Fruit fly (Drosophila melanogaster) whole organism, embryonic: ENCODE measurements around the gene Pde11.

ENCODE experiments used
- CG10366 ChIP-seq: fragments of 200-800 bp; sonication (Bioruptor generic); IDR thresholded peaks from 2 replicates; pipeline ENCODE4 v1.3.6; 2022; ENCODE audit warnings: missing biosample characterization, missing genetic modification characterization
- CG10462 ChIP-seq: fragments of 200-800 bp; sonication (Bioruptor generic); optimal IDR thresholded peaks from 2 replicates; lab custom pipeline; 2016; ENCODE audit warnings: missing biosample characterization, missing genetic modification characterization
- CG11085 ChIP-seq: fragments of 200-800 bp; sonication (Bioruptor generic); IDR thresholded peaks from 2 replicates; pipeline ENCODE4 v1.3.6; 2022; ENCODE audit warnings: missing biosample characterization, missing genetic modification characterization
- CG11093 ChIP-seq: fragments of 200-800 bp; sonication (Bioruptor generic); IDR thresholded peaks from 3 replicates; pipeline ENCODE4 v1.3.6; 2022; ENCODE audit warnings: missing biosample characterization, missing genetic modification characterization
- CG14050 ChIP-seq: fragments of 200-800 bp; sonication (Bioruptor generic); IDR thresholded peaks from 3 replicates; pipeline ENCODE4 v1.3.6; 2022; ENCODE audit warnings: missing biosample characterization, missing genetic modification characterization
- CG15514 ChIP-seq: fragments of 200-800 bp; sonication (Bioruptor generic); optimal IDR thresholded peaks from 3 replicates; lab custom pipeline; 2017; ENCODE audit warnings: missing biosample characterization, missing genetic modification characterization, mild to moderate bottlenecking, moderate library complexity, missing genetic modification reagents
- CG1792 ChIP-seq: fragments of 200-800 bp; sonication (Bioruptor generic); optimal IDR thresholded peaks from 2 replicates; lab custom pipeline; 2016; ENCODE audit warnings: missing biosample characterization, missing genetic modification characterization
- CG32532 ChIP-seq: fragments of 200-800 bp; sonication (Bioruptor generic); IDR thresholded peaks from 2 replicates; pipeline ENCODE4 v1.3.6; 2022; ENCODE audit warnings: missing biosample characterization, missing genetic modification characterization
- CG3407 ChIP-seq: fragments of 200-800 bp; sonication (Bioruptor generic); optimal IDR thresholded peaks from 2 replicates; lab custom pipeline; 2018; ENCODE audit warnings: missing biosample characterization, mild to moderate bottlenecking, missing genetic modification characterization
- CG5245 ChIP-seq: fragments of 200-800 bp; sonication (Bioruptor generic); optimal IDR thresholded peaks from 3 replicates; lab custom pipeline; 2016; ENCODE audit warnings: missing biosample characterization, missing genetic modification characterization
- CG6689 ChIP-seq: fragments of 200-800 bp; sonication (Bioruptor generic); IDR thresholded peaks from 2 replicates; pipeline ENCODE4 v1.3.6; 2022; ENCODE audit warnings: missing biosample characterization, missing genetic modification characterization
- CG6791 ChIP-seq: fragments of 200-800 bp; sonication (Bioruptor generic); IDR thresholded peaks from 3 replicates; pipeline ENCODE4 v1.3.6; 2022; ENCODE audit warnings: missing biosample characterization, missing genetic modification characterization; ENCODE audit not compliant: partially characterized antibody
- CG7556 ChIP-seq: fragments of 200-800 bp; sonication (Bioruptor generic); optimal IDR thresholded peaks from 2 replicates; lab custom pipeline; 2017; ENCODE audit warnings: missing biosample characterization, mild to moderate bottlenecking, missing genetic modification characterization
- CG7839 ChIP-seq: fragments of 200-800 bp; sonication (Bioruptor generic); optimal IDR thresholded peaks from 3 replicates; lab custom pipeline; 2018; ENCODE audit warnings: missing biosample characterization, mild to moderate bottlenecking, missing genetic modification characterization, moderate library complexity
- CG8478 ChIP-seq: fragments of >200 bp; optimal IDR thresholded peaks from 2 replicates; lab custom pipeline; 2018
- CG8765 ChIP-seq: fragments of 200-800 bp; sonication (Bioruptor generic); IDR thresholded peaks from 2 replicates; pipeline ENCODE4 v1.3.6; 2022; ENCODE audit warnings: missing biosample characterization, missing genetic modification characterization
- CG8924 ChIP-seq: fragments of 200-800 bp; optimal IDR thresholded peaks from 3 replicates; lab custom pipeline; 2019; ENCODE audit warnings: missing biosample characterization, mild to moderate bottlenecking, missing genetic modification characterization, moderate library complexity
- D ChIP-seq, 2 experiments: fragments of 200-800 bp in 1 of 2; fragments of >200 bp in 1 of 2; sonication (Bioruptor generic) in 1 of 2; optimal IDR thresholded peaks; 2 replicates in 1 of 2; 3 replicates in 1 of 2; lab custom pipeline; 2017; ENCODE audit warnings: mild to moderate bottlenecking in 1 of 2, missing biosample characterization in 1 of 2, missing genetic modification characterization in 1 of 2, missing genetic modification reagents in 1 of 2
- Dek ChIP-seq: fragments of 200-800 bp; sonication (Bioruptor generic); optimal IDR thresholded peaks from 3 replicates; lab custom pipeline; 2019; ENCODE audit warnings: missing biosample characterization, mild to moderate bottlenecking, missing genetic modification characterization, moderate library complexity
- HmgD ChIP-seq: fragments of 200-800 bp; sonication (Bioruptor generic); optimal IDR thresholded peaks from 3 replicates; lab custom pipeline; 2016; ENCODE audit warnings: missing biosample characterization, missing genetic modification characterization
- Hr51 ChIP-seq, 2 experiments: fragments of 200-800 bp; sonication (Bioruptor generic); optimal IDR thresholded peaks; 2 replicates in 1 of 2; 3 replicates in 1 of 2; lab custom pipeline; 2016 to 2018; ENCODE audit warnings: missing biosample characterization in 2 of 2, missing genetic modification characterization in 2 of 2, mild to moderate bottlenecking in 1 of 2, moderate library complexity in 1 of 2
- NFAT ChIP-seq: fragments of 200-800 bp; sonication (Bioruptor generic); IDR thresholded peaks from 2 replicates; pipeline ENCODE4 v1.3.6; 2022; ENCODE audit warnings: missing biosample characterization, missing genetic modification characterization
- Oaz ChIP-seq: fragments of 200-800 bp; sonication (Bioruptor generic); IDR thresholded peaks from 2 replicates; pipeline ENCODE4 v1.3.6; 2022; ENCODE audit warnings: missing biosample characterization, missing genetic modification characterization
- Side ChIP-seq: fragments of 200-800 bp; sonication (Bioruptor generic); optimal IDR thresholded peaks from 2 replicates; lab custom pipeline; 2016; ENCODE audit warnings: missing biosample characterization, missing genetic modification characterization
- Ssrp ChIP-seq: fragments of 200-800 bp; sonication (Bioruptor generic); optimal IDR thresholded peaks from 2 replicates; lab custom pipeline; 2018; ENCODE audit warnings: missing biosample characterization, mild to moderate bottlenecking, missing genetic modification characterization, moderate library complexity
- ap ChIP-seq: fragments of 200-800 bp; sonication (Bioruptor generic); IDR thresholded peaks from 2 replicates; pipeline ENCODE4 v1.3.6; 2022; ENCODE audit warnings: missing biosample characterization, missing genetic modification characterization
- ara ChIP-seq: fragments of 200-800 bp; sonication (Bioruptor generic); IDR thresholded peaks from 2 replicates; pipeline ENCODE4 v1.3.6; 2022; ENCODE audit warnings: missing biosample characterization, missing genetic modification characterization
- ato ChIP-seq: fragments of 200-800 bp; sonication (Bioruptor generic); IDR thresholded peaks from 2 replicates; pipeline ENCODE4 v1.3.6; 2022; ENCODE audit warnings: missing biosample characterization, missing genetic modification characterization; ENCODE audit not compliant: partially characterized antibody
- bbx ChIP-seq: fragments of 200-800 bp; sonication (Bioruptor generic); IDR thresholded peaks from 2 replicates; pipeline ENCODE4 v1.3.6; 2022; ENCODE audit warnings: missing biosample characterization, missing genetic modification characterization; ENCODE audit not compliant: partially characterized antibody
- bsh ChIP-seq, 2 experiments: fragments of 200-800 bp; sonication (Bioruptor generic); optimal IDR thresholded peaks; 2 replicates each; lab custom pipeline; 2017 to 2018; ENCODE audit warnings: mild to moderate bottlenecking in 2 of 2, missing biosample characterization in 2 of 2, missing genetic modification characterization in 2 of 2, moderate library complexity in 1 of 2
- dysf ChIP-seq: fragments of 200-800 bp; sonication (Bioruptor generic); IDR thresholded peaks from 3 replicates; pipeline ENCODE4 v1.3.6; 2022; ENCODE audit warnings: missing biosample characterization, missing genetic modification characterization
- emc ChIP-seq: fragments of 200-800 bp; sonication (Bioruptor generic); optimal IDR thresholded peaks from 2 replicates; lab custom pipeline; 2016; ENCODE audit warnings: missing biosample characterization, missing genetic modification characterization
- ftz-f1 ChIP-seq: fragments of 200-800 bp; sonication (Bioruptor generic); optimal IDR thresholded peaks from 2 replicates; lab custom pipeline; 2016; ENCODE audit warnings: missing biosample characterization, missing genetic modification characterization
- fu2 ChIP-seq: fragments of 200-800 bp; sonication (Bioruptor generic); optimal IDR thresholded peaks from 2 replicates; lab custom pipeline; 2016; ENCODE audit warnings: missing biosample characterization, missing genetic modification characterization
- gce ChIP-seq: fragments of 200-800 bp; sonication (Bioruptor generic); IDR thresholded peaks from 3 replicates; pipeline ENCODE4 v1.3.6; 2022; ENCODE audit warnings: missing biosample characterization, missing genetic modification characterization
- gro ChIP-seq: fragments of 200-800 bp; sonication (Bioruptor generic); optimal IDR thresholded peaks from 2 replicates; lab custom pipeline; 2016; ENCODE audit warnings: missing biosample characterization, missing genetic modification characterization
- hb ChIP-seq: fragments of 200-800 bp; sonication (Bioruptor generic); IDR thresholded peaks from 3 replicates; pipeline ENCODE4 v1.3.6; 2022; ENCODE audit warnings: missing biosample characterization, missing genetic modification characterization; ENCODE audit not compliant: partially characterized antibody
- kay ChIP-seq: fragments of 200-800 bp; sonication (Bioruptor generic); optimal IDR thresholded peaks from 2 replicates; lab custom pipeline; 2016; ENCODE audit warnings: missing biosample characterization, missing genetic modification characterization
- lbe ChIP-seq: fragments of 200-800 bp; sonication (Bioruptor generic); optimal IDR thresholded peaks from 2 replicates; lab custom pipeline; 2016; ENCODE audit warnings: missing biosample characterization, mild to moderate bottlenecking, missing genetic modification characterization
- org-1 ChIP-seq: fragments of 200-800 bp; sonication (Bioruptor generic); optimal IDR thresholded peaks from 2 replicates; lab custom pipeline; 2017; ENCODE audit warnings: missing biosample characterization, missing genetic modification characterization
- otp ChIP-seq: fragments of 200-800 bp; sonication (Bioruptor generic); IDR thresholded peaks from 3 replicates; pipeline ENCODE4, ENCODE4 v1.3.6; 2022; ENCODE audit warnings: missing biosample characterization, missing genetic modification characterization
- pros ChIP-seq: fragments of 200-800 bp; sonication (Bioruptor generic); optimal IDR thresholded peaks from 3 replicates; lab custom pipeline; 2019; ENCODE audit warnings: missing biosample characterization, mild to moderate bottlenecking, missing genetic modification characterization, moderate library complexity
- pzg ChIP-seq: fragments of 200-800 bp; sonication (Bioruptor generic); optimal IDR thresholded peaks from 3 replicates; lab custom pipeline; 2018; ENCODE audit warnings: missing biosample characterization, mild to moderate bottlenecking, missing genetic modification characterization, moderate library complexity
- schlank ChIP-seq: fragments of 200-800 bp; sonication (Bioruptor generic); optimal IDR thresholded peaks from 2 replicates; lab custom pipeline; 2018; ENCODE audit warnings: missing biosample characterization, mild to moderate bottlenecking, missing genetic modification characterization
- sens-2 ChIP-seq: fragments of 200-800 bp; sonication (Bioruptor generic); IDR thresholded peaks from 2 replicates; pipeline ENCODE4 v1.3.6; 2022; ENCODE audit warnings: missing biosample characterization, missing genetic modification characterization
- ssp ChIP-seq: fragments of 200-800 bp; sonication (Bioruptor generic); IDR thresholded peaks from 2 replicates; pipeline ENCODE4 v1.3.6; 2022; ENCODE audit warnings: missing biosample characterization, missing genetic modification characterization
- sug ChIP-seq: fragments of 200-800 bp; optimal IDR thresholded peaks from 2 replicates; lab custom pipeline; 2019; ENCODE audit warnings: missing biosample characterization, mild to moderate bottlenecking, missing genetic modification characterization, moderate library complexity
- tgo ChIP-seq: fragments of 200-800 bp; sonication (Bioruptor generic); IDR thresholded peaks from 3 replicates; pipeline ENCODE4 v1.3.6; 2022; ENCODE audit warnings: missing biosample characterization, missing genetic modification characterization
- twi ChIP-seq: fragments of 200-800 bp; optimal IDR thresholded peaks from 2 replicates; lab custom pipeline; 2019; ENCODE audit warnings: missing biosample characterization, mild to moderate bottlenecking, missing genetic modification characterization, moderate library complexity
- vvl ChIP-seq: fragments of 200-800 bp; sonication (Bioruptor generic); IDR thresholded peaks from 2 replicates; pipeline ENCODE4 v1.3.6; 2022; ENCODE audit warnings: missing biosample characterization, missing genetic modification characterization
- yki ChIP-seq: fragments of >200 bp; optimal IDR thresholded peaks from 3 replicates; lab custom pipeline; 2018

Pde11 gene

dm6 chr2L:18626987-18627386 is 36.8 kb upstream of the Pde11 start (continued):
- TF ChIP-seq Side (GFP tag; lab: Kevin White, UChicago) (peak; percentile 91), dysf (peak; percentile 34; the same call in 2 of the 3 replicates), CG8478 (no peak), tgo (peak; percentile 34; the same call in 2 of the 3 replicates), CG7839 (tag; lab: Kevin White, UChicago) (peak; percentile 63), otp (peak; percentile 85), ftz-f1 (GFP tag; lab: Kevin White, UChicago) (peak; percentile 65), CG14050 (peak; percentile 17; the same call in 1 of the 3 replicates), lbe (GFP tag; lab: Kevin White, UChicago) (peak; percentile 85), CG10462 (peak; percentile 78), CG11085 (GFP tag; lab: Robert Waterston, UW) (peak; percentile 33; the same call in 1 of the 2 replicates), schlank (peak; percentile 84), Hr51 (GFP tag; optimal IDR thresholded peaks at IDR 0.05; lab: Kevin White, UChicago) (peak; percentile 59 to 83), emc (GFP tag; lab: Kevin White, UChicago) (peak; percentile 49), CG6791 (GFP tag; lab: Robert Waterston, UW) (no peak), pzg (GFP tag; lab: Kevin White, UChicago) (no peak), CG8924 (tag; lab: Kevin White, UChicago) (peak; percentile 76), HmgD (GFP tag; lab: Kevin White, UChicago) (peak; percentile 50), Ssrp (tag; lab: Kevin White, UChicago) (no peak), org-1 (peak; percentile 92), CG32532 (GFP tag; lab: Robert Waterston, UW) (no peak), bbx (no peak), sens-2 (GFP tag; lab: Robert Waterston, UW) (0 out of 2 replicates have a peak, but pooled peaks have one; percentile 10), CG11093 (GFP tag; lab: Robert Waterston, UW) (peak; percentile 54; the same call in 1 of the 3 replicates), sug (tag; lab: Kevin White, UChicago) (peak; percentile 74), yki (lab: Kevin White, UChicago) (no peak), ato (GFP tag; lab: Robert Waterston, UW) (no peak), bsh (GFP tag; optimal IDR thresholded peaks at IDR 0.05; lab: Kevin White, UChicago) (peak in 1 of 2 experiments; percentile 84), CG8765 (GFP tag; lab: Robert Waterston, UW) (no peak), kay (GFP tag; lab: Kevin White, UChicago) (peak; percentile 79), CG3407 (GFP tag; lab: Kevin White, UChicago) (peak; percentile 92), CG5245 (GFP tag; lab: Kevin White, UChicago) (peak; percentile 42), NFAT (GFP tag; lab: Robert Waterston, UW) (peak; percentile 27; the same call in 1 of the 2 replicates), Dek (tag; lab: Kevin White, UChicago) (peak; percentile 82), twi (tag; lab: Kevin White, UChicago) (peak; percentile 42), vvl (peak; percentile 48), CG1792 (GFP tag; lab: Kevin White, UChicago) (peak; percentile 94), ap (peak; percentile 51; the same call in 1 of the 2 replicates), ssp (GFP tag; lab: Robert Waterston, UW) (no peak), gro (GFP tag; lab: Kevin White, UChicago) (peak; percentile 89), gce (GFP tag; lab: Robert Waterston, UW) (peak; percentile 55; the same call in 1 of the 3 replicates), D (optimal IDR thresholded peaks at IDR 0.05; lab: Kevin White, UChicago) (no peak), D (GFP tag; optimal IDR thresholded peaks at IDR 0.05; lab: Kevin White, UChicago) (peak; percentile 64), CG6689 (GFP tag; lab: Robert Waterston, UW) (peak; percentile 46; the same call in 1 of the 2 replicates), hb (no peak), CG7556 (peak; percentile 89), CG15514 (GFP tag; lab: Kevin White, UChicago) (peak; percentile 85), fu2 (GFP tag; lab: Kevin White, UChicago) (peak; percentile 16), CG10366 (GFP tag; lab: Robert Waterston, UW) (peak; percentile 39; the same call in 1 of the 2 replicates), Oaz (GFP tag; lab: Robert Waterston, UW) (no peak), ara (GFP tag; lab: Robert Waterston, UW) (peak; percentile 54; the same call in 1 of the 2 replicates), pros (no peak)
